Worm (Caenorhabditis elegans) whole organism, young adult: ENCODE results near the gene F45E1.4.

Source experiments
- B0336.3 ChIP-seq: fragments of 200-800 bp; sonication (Bioruptor generic); IDR thresholded peaks from 2 replicates; pipeline ENCODE4 v1.3.6; 2022; ENCODE audit warnings: missing genetic modification characterization, missing compliant biosample characterization
- F52B5.7 ChIP-seq: sonication (generic microtip); optimal IDR thresholded peaks from 2 replicates; lab custom pipeline; 2016; ENCODE audit warnings: mild to moderate bottlenecking, missing genetic modification characterization, missing compliant biosample characterization
- F55B11.4 ChIP-seq: sonication (generic microtip); optimal IDR thresholded peaks from 2 replicates; lab custom pipeline; 2016; ENCODE audit warnings: missing compliant biosample characterization, missing genetic modification characterization, borderline replicate concordance; ENCODE audit not compliant: insufficient read depth
- F57A8.1 ChIP-seq: fragments of 200-800 bp; sonication (Bioruptor generic); optimal IDR thresholded peaks from 2 replicates; lab custom pipeline; 2018; ENCODE audit warnings: mild to moderate bottlenecking, missing genetic modification characterization, moderate library complexity, missing compliant biosample characterization
- Y53F4B.3 ChIP-seq: fragments of 200-800 bp; sonication (Bioruptor generic); IDR thresholded peaks from 2 replicates; pipeline ENCODE4 v1.3.6; 2022; ENCODE audit warnings: missing genetic modification reagents, missing genetic modification characterization, missing compliant biosample characterization
- akir-1 ChIP-seq: fragments of 200-800 bp; sonication (Bioruptor generic); optimal IDR thresholded peaks from 2 replicates; lab custom pipeline; 2018; ENCODE audit warnings: mild to moderate bottlenecking, missing genetic modification characterization, moderate library complexity, missing compliant biosample characterization
- aptf-2 ChIP-seq: fragments of 200-800 bp; sonication (Bioruptor generic); conservative IDR thresholded peaks from 2 replicates; pipeline ENCODE4 v1.3.6; 2022; ENCODE audit warnings: missing genetic modification reagents, missing genetic modification characterization, missing compliant biosample characterization
- athp-1 ChIP-seq: sonication (generic microtip); optimal IDR thresholded peaks from 2 replicates; lab custom pipeline; 2017; ENCODE audit warnings: mild to moderate bottlenecking, missing genetic modification characterization, missing compliant biosample characterization
- attf-5 ChIP-seq: fragments of 200-800 bp; sonication (Bioruptor generic); optimal IDR thresholded peaks from 2 replicates; lab custom pipeline; 2018; ENCODE audit warnings: mild to moderate bottlenecking, missing genetic modification characterization, missing compliant biosample characterization
- bed-1 ChIP-seq: fragments of 200-800 bp; sonication (Bioruptor generic); IDR thresholded peaks from 2 replicates; pipeline ENCODE4 v1.3.6; 2022; ENCODE audit warnings: missing genetic modification reagents, missing genetic modification characterization, missing compliant biosample characterization
- bed-2 ChIP-seq: fragments of 200-800 bp; sonication (Bioruptor generic); IDR thresholded peaks from 2 replicates; pipeline ENCODE4 v1.3.6; 2022; ENCODE audit warnings: missing genetic modification reagents, missing genetic modification characterization, missing compliant biosample characterization
- ccch-3 ChIP-seq: fragments of 200-800 bp; sonication (Bioruptor generic); optimal IDR thresholded peaks from 2 replicates; lab custom pipeline; 2018; ENCODE audit warnings: mild to moderate bottlenecking, missing genetic modification characterization, missing compliant biosample characterization
- cebp-1 ChIP-seq, 2 experiments: fragments of 200-800 bp in 1 of 2; sonication (Bioruptor generic) in 1 of 2; sonication (generic microtip) in 1 of 2; IDR thresholded peaks in 1 of 2; optimal IDR thresholded peaks in 1 of 2; 2 replicates each; pipeline versions ENCODE4 v1.3.6 to Lab custom; 2017 to 2022; ENCODE audit warnings: missing compliant biosample characterization in 2 of 2, missing genetic modification characterization in 2 of 2, mild to moderate bottlenecking in 1 of 2, missing genetic modification reagents in 1 of 2, moderate library complexity in 1 of 2
- ceh-100 ChIP-seq: fragments of 200-800 bp; sonication (Bioruptor generic); IDR thresholded peaks from 2 replicates; pipeline ENCODE4 v1.3.6; 2022; ENCODE audit warnings: missing genetic modification reagents, missing genetic modification characterization, missing compliant biosample characterization
- ceh-27 ChIP-seq: fragments of 200-800 bp; sonication (Bioruptor generic); optimal IDR thresholded peaks from 2 replicates; lab custom pipeline; 2018; ENCODE audit warnings: mild to moderate bottlenecking, missing genetic modification characterization, moderate library complexity, missing compliant biosample characterization
- ceh-40 ChIP-seq: fragments of 200-800 bp; sonication (Bioruptor generic); IDR thresholded peaks from 2 replicates; pipeline ENCODE4 v1.3.6; 2022; ENCODE audit warnings: missing genetic modification characterization, missing compliant biosample characterization
- ets-4 ChIP-seq: fragments of 200-800 bp; sonication (Bioruptor generic); optimal IDR thresholded peaks from 2 replicates; lab custom pipeline; 2018; ENCODE audit warnings: mild to moderate bottlenecking, missing genetic modification characterization, missing compliant biosample characterization
- gei-17 ChIP-seq: fragments of 200-800 bp; sonication (Bioruptor generic); optimal IDR thresholded peaks from 2 replicates; lab custom pipeline; 2018; ENCODE audit warnings: mild to moderate bottlenecking, missing genetic modification characterization, missing compliant biosample characterization
- him-1 ChIP-seq: sonication (generic microtip); optimal IDR thresholded peaks from 2 replicates; lab custom pipeline; 2016; ENCODE audit warnings: missing genotype, missing genetic modification reagents, missing genetic modification characterization, missing compliant biosample characterization
- hmg-20 ChIP-seq: fragments of 200-800 bp; sonication (Bioruptor generic); IDR thresholded peaks from 2 replicates; pipeline ENCODE4 v1.3.6; 2022; ENCODE audit warnings: missing genetic modification reagents, missing genetic modification characterization, missing compliant biosample characterization
- hsf-1 ChIP-seq: fragments of 200-800 bp; sonication (Bioruptor generic); IDR thresholded peaks from 2 replicates; pipeline ENCODE4 v1.3.6; 2022; ENCODE audit warnings: missing genetic modification reagents, missing genetic modification characterization, missing compliant biosample characterization
- let-526 ChIP-seq: fragments of 200-800 bp; sonication (Bioruptor generic); IDR thresholded peaks from 2 replicates; pipeline ENCODE4 v1.3.6; 2022; ENCODE audit warnings: missing genetic modification reagents, missing genetic modification characterization, missing compliant biosample characterization
- lin-40 ChIP-seq: sonication (generic microtip); optimal IDR thresholded peaks from 2 replicates; lab custom pipeline; 2016; ENCODE audit warnings: missing genetic modification characterization, mild to moderate bottlenecking, missing compliant biosample characterization, missing genotype, missing genetic modification reagents
- lsl-1 ChIP-seq: fragments of 200-800 bp; sonication (Bioruptor generic); optimal IDR thresholded peaks from 2 replicates; lab custom pipeline; 2018; ENCODE audit warnings: mild to moderate bottlenecking, missing genetic modification characterization, moderate library complexity, missing compliant biosample characterization
- madf-6 ChIP-seq: fragments of 200-800 bp; sonication (Bioruptor generic); IDR thresholded peaks from 2 replicates; pipeline ENCODE4 v1.3.6; 2022; ENCODE audit warnings: missing genetic modification reagents, missing genetic modification characterization, missing compliant biosample characterization
- mel-28 ChIP-seq: sonication (generic microtip); optimal IDR thresholded peaks from 2 replicates; lab custom pipeline; 2016; ENCODE audit warnings: borderline replicate concordance, mild to moderate bottlenecking, missing genetic modification characterization, missing compliant biosample characterization
- mes-4 ChIP-seq: sonication (generic microtip); optimal IDR thresholded peaks from 2 replicates; lab custom pipeline; 2016; ENCODE audit warnings: missing genotype, missing genetic modification characterization, missing compliant biosample characterization
- mxl-1 ChIP-seq: sonication (generic microtip); optimal IDR thresholded peaks from 2 replicates; lab custom pipeline; 2016; ENCODE audit warnings: missing genetic modification characterization, missing compliant biosample characterization
- nfya-2 ChIP-seq: fragments of 200-800 bp; sonication (Bioruptor generic); IDR thresholded peaks from 2 replicates; pipeline ENCODE4 v1.3.6; 2022; ENCODE audit warnings: missing genetic modification reagents, missing genetic modification characterization, missing compliant biosample characterization
- nhr-179 ChIP-seq: sonication (generic microtip); optimal IDR thresholded peaks from 2 replicates; lab custom pipeline; 2016; ENCODE audit warnings: mild to moderate bottlenecking, missing genetic modification characterization, missing compliant biosample characterization
- pbrm-1 ChIP-seq: fragments of 200-800 bp; sonication (Bioruptor generic); IDR thresholded peaks from 2 replicates; pipeline ENCODE4 v1.3.6; 2022; ENCODE audit warnings: missing genetic modification reagents, missing genetic modification characterization, missing compliant biosample characterization
- pha-4 ChIP-seq: fragments of 150-350 bp; sonication (generic microtip); optimal IDR thresholded peaks from 2 replicates; lab custom pipeline; 2014; ENCODE audit warnings: missing biosample characterization, missing genetic modification reagents, missing genetic modification characterization
- rcor-1 ChIP-seq: fragments of 200-800 bp; sonication (Bioruptor generic); IDR thresholded peaks from 2 replicates; pipeline ENCODE4 v1.3.6; 2022; ENCODE audit warnings: missing genetic modification reagents, missing genetic modification characterization, missing compliant biosample characterization
- sea-2 ChIP-seq: fragments of 200-800 bp; sonication (Bioruptor generic); IDR thresholded peaks from 2 replicates; pipeline ENCODE4 v1.3.6; 2022; ENCODE audit warnings: missing genetic modification characterization, missing compliant biosample characterization
- sptf-2 ChIP-seq: fragments of 200-800 bp; sonication (Bioruptor generic); optimal IDR thresholded peaks from 2 replicates; lab custom pipeline; 2018; ENCODE audit warnings: mild to moderate bottlenecking, missing genetic modification characterization, missing compliant biosample characterization
- tbx-9 ChIP-seq: sonication (generic microtip); optimal IDR thresholded peaks from 2 replicates; lab custom pipeline; 2016; ENCODE audit warnings: borderline replicate concordance, missing genetic modification characterization, inconsistent platforms, missing compliant biosample characterization
- tlf-1 ChIP-seq: fragments of 200-800 bp; sonication (Bioruptor generic); optimal IDR thresholded peaks from 2 replicates; lab custom pipeline; 2018; ENCODE audit warnings: mild to moderate bottlenecking, missing genetic modification characterization, missing compliant biosample characterization
- unc-130 ChIP-seq: sonication (generic microtip); optimal IDR thresholded peaks from 2 replicates; lab custom pipeline; 2016; ENCODE audit warnings: missing genetic modification reagents, missing genetic modification characterization, missing compliant biosample characterization
- unc-62 ChIP-seq: fragments of 150-350 bp; optimal IDR thresholded peaks from 2 replicates; lab custom pipeline; 2014; ENCODE audit warnings: missing biosample characterization, missing genetic modification reagents, missing genetic modification characterization
- ztf-22 ChIP-seq: fragments of 200-800 bp; sonication (Bioruptor generic); optimal IDR thresholded peaks from 2 replicates; lab custom pipeline; 2018; ENCODE audit warnings: mild to moderate bottlenecking, missing genetic modification characterization, moderate library complexity, missing compliant biosample characterization
- ztf-26 ChIP-seq: sonication (generic microtip); optimal IDR thresholded peaks from 2 replicates; lab custom pipeline; 2017; ENCODE audit warnings: missing genetic modification characterization, missing compliant biosample characterization
- ztf-6 ChIP-seq: fragments of 200-800 bp; sonication (Bioruptor generic); IDR thresholded peaks from 2 replicates; pipeline ENCODE4 v1.3.6; 2022; ENCODE audit warnings: missing genetic modification reagents, missing genetic modification characterization, missing compliant biosample characterization

Gene F45E1.4

ce11 chrX:7975741-7976140, 10.0 kb upstream of the F45E1.4 start:
- TF ChIP-seq nhr-179 (tag; lab: Kevin White, UChicago) (no peak), mxl-1 (tag; lab: Kevin White, UChicago) (no peak), akir-1 (GFP tag; lab: Kevin White, UChicago) (no peak), him-1 (no peak), ets-4 (GFP tag; lab: Kevin White, UChicago) (no peak), athp-1 (tag; lab: Kevin White, UChicago) (no peak), ceh-100 (GFP tag; lab: Robert Waterston, UW) (no peak), ztf-22 (GFP tag; lab: Kevin White, UChicago) (no peak), ccch-3 (GFP tag; lab: Kevin White, UChicago) (no peak), madf-6 (GFP tag; lab: Robert Waterston, UW) (no peak), tlf-1 (GFP tag; lab: Kevin White, UChicago) (no peak), ceh-40 (GFP tag; lab: Robert Waterston, UW) (no peak)

- TF ChIP-seq lin-40 (tag; lab: Kevin White, UChicago) (no peak), cebp-1 (GFP tag; IDR thresholded peaks at IDR 0.05; lab: Robert Waterston, UW) (no peak), cebp-1 (tag; optimal IDR thresholded peaks at IDR 0.05; lab: Kevin White, UChicago) (no peak), rcor-1 (GFP tag; lab: Robert Waterston, UW) (no peak), hmg-20 (no peak), mel-28 (tag; lab: Kevin White, UChicago) (no peak), F55B11.4 (tag; lab: Kevin White, UChicago) (no peak), F52B5.7 (tag; lab: Kevin White, UChicago) (no peak), nfya-2 (no peak), F57A8.1 (no peak)
Measured at ce11 chrX:7976400-7976799, 9.4 kb upstream of the F45E1.4 start, which contains the start of gene F45E1.5. Gene F45E1.5, plus strand, starts transcription at chrX:7976700.

DNA sequence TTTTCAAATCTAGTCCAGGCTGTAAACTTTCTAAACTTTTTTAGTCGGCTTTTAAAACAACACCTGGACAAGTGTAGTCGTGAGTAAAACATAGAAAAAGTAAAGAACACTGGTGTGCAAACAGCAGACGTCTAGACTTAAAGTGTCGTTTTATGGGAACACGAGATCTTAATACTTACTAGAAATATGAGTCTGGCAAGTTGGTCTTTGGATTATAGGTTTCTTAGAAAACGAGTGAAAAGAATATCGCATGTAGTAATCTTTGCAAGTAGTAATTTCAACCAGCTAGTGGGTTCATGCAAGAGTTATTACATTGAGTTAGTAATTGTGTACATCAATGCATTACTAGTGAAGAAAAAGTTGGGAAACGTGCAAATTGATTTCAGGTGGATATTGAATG, 8.3 kb upstream of the F45E1.4 start:
- no peak for TF ChIP-seq bed-2
- TF ChIP-seq B0336.3 (GFP tag; lab: Robert Waterston, UW): no peak

- TF ChIP-seq bed-1 (GFP tag; lab: Robert Waterston, UW) (no peak), unc-62 (no peak), gei-17 (GFP tag; lab: Kevin White, UChicago) (no peak), sptf-2 (GFP tag; lab: Kevin White, UChicago) (no peak), tbx-9 (tag; lab: Kevin White, UChicago) (no peak), attf-5 (no peak), ztf-6 (no peak), F52B5.7 (tag; lab: Kevin White, UChicago) (no peak), ets-4 (GFP tag; lab: Kevin White, UChicago) (no peak)
Measured at ce11 chrX:7982047-7982446, 3.7 kb upstream of the F45E1.4 start, which contains the start of gene his-71. Gene his-71, minus strand, starts transcription at chrX:7982070.

DNA sequence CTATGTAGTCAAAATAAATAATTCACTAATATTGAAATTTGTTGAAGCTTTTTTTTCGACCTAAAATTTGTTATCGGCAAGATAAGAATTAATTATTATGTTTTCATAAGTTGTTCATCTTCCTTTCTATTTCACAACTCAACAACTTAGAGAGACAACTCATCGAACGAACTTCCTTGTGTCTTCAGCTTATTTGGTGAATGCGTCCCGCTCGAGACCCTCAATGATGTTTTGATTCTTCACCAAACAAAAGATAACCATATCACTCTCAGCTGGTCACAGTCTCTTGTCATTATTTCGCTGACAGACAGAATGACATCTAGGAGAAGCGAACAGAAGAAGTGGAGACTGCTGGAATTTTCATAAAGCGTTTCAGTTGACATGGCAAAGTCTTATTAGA, 1.0 kb upstream of the F45E1.4 start:
- TF ChIP-seq ceh-27 (GFP tag; lab: Kevin White, UChicago): no peak
- no peak for TF ChIP-seq hsf-1 (GFP tag; lab: Robert Waterston, UW)
- TF ChIP-seq unc-130 (GFP tag; lab: Kevin White, UChicago): no peak
- no peak for TF ChIP-seq let-526
- no peak for TF ChIP-seq lsl-1
- no peak for TF ChIP-seq ztf-26 (tag; lab: Kevin White, UChicago)
- no peak for TF ChIP-seq akir-1 (GFP tag; lab: Kevin White, UChicago)
- no peak for TF ChIP-seq sea-2 (GFP tag; lab: Robert Waterston, UW)
- TF ChIP-seq Y53F4B.3: no peak
- TF ChIP-seq aptf-2 (GFP tag; lab: Robert Waterston, UW): no peak
- no peak for TF ChIP-seq pha-4 (tag; lab: Kevin White, UChicago)
- TF ChIP-seq mes-4: no peak
- TF ChIP-seq pbrm-1 (GFP tag; lab: Robert Waterston, UW): no peak
